Worm (Caenorhabditis elegans) whole organism, L4/young adult: ENCODE measurements around the gene psa-3.

Source experiments
- W03F9.2 ChIP-seq: fragments of 150-350 bp; optimal IDR thresholded peaks from 2 replicates; lab custom pipeline; 2014; ENCODE audit warnings: missing biosample characterization, missing genetic modification characterization
- dao-5 ChIP-seq: sonication (generic microtip); optimal IDR thresholded peaks from 2 replicates; lab custom pipeline; 2016; ENCODE audit warnings: missing genotype, missing genetic modification characterization, moderate library complexity, missing compliant biosample characterization

DNA sequence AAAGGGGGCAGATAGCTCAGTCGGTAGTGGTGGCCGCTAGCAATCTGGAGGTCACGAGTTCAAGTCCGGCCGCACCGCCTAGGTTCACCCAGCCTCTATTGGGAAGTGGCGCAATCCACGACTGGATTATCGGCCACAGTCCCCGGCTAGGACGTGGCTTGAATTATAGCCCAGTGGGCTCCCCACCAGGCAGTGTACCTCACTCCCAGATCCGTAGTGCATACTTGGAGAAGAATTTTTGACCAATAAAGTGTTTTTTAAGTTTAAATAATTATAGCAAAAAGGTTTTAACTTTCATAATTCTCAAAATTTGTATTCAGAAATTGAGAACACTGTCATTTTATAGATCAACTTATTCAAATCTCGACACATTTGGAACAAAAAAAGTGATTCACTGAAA is 22.4 kb upstream of the psa-3 start:
- TF ChIP-seq W03F9.2 (tag; lab: Kevin White, UChicago) = no peak
- no peak for TF ChIP-seq dao-5 (tag; lab: Kevin White, UChicago)
